Fruit fly (Drosophila melanogaster) whole organism, prepupa: Measurements from ENCODE around the gene CG7806.

Experiments used
- Eip78C ChIP-seq: fragments of 200-800 bp; sonication (Bioruptor generic); peaks from one replicate; lab custom pipeline; 2016; ENCODE audit warnings: missing biosample characterization, missing genetic modification characterization
- Hr38 ChIP-seq: sonication (Bioruptor generic); optimal IDR thresholded peaks from 2 replicates; lab custom pipeline; 2016; ENCODE audit warnings: missing biosample characterization, missing genetic modification characterization

DNA sequence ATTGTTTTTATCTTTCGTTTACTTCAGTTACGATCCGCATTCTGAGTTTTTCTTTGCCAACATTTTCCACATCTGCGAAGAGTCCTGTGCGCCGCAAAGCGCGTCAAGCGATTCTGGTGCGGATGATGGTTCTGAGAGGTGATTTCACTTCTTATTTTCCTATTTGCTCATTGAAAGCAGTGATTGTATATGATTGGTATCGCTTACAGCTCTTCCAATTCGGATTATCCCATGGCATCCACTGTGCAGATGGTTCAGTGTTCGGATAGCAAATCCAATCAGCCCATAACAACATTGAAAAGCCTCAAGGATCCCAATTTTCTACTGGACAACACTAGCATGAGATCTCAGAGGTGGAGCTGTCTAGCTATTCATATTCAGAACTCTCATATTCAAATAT, 6.6 kb upstream of the CG7806 start:
- TF ChIP-seq Eip78C = no peak
- no peak for TF ChIP-seq Hr38 (GFP tag; lab: Kevin White, UChicago)
